Fruit fly (Drosophila melanogaster) whole organism, prepupa: Measurements from ENCODE around the gene ppl.

Experiments used
- Blimp-1 ChIP-seq: fragments of 200-800 bp; sonication (Bioruptor generic); optimal IDR thresholded peaks from 3 replicates; lab custom pipeline; 2017; ENCODE audit warnings: missing biosample characterization, missing genetic modification characterization, mild to moderate bottlenecking, moderate library complexity, missing genetic modification reagents
- CG11902 ChIP-seq: fragments of 200-800 bp; sonication (Bioruptor generic); optimal IDR thresholded peaks from 3 replicates; lab custom pipeline; 2016; ENCODE audit warnings: missing biosample characterization, missing genetic modification characterization
- CG15336 ChIP-seq: fragments of 200-800 bp; sonication (Bioruptor generic); IDR thresholded peaks from 2 replicates; pipeline ENCODE4 v1.3.6; 2022; ENCODE audit warnings: missing biosample characterization, missing genetic modification characterization
- CG1621 ChIP-seq: fragments of 200-800 bp; sonication (Bioruptor generic); optimal IDR thresholded peaks from 3 replicates; lab custom pipeline; 2018; ENCODE audit warnings: missing biosample characterization, mild to moderate bottlenecking, missing genetic modification characterization
- CG31627 ChIP-seq: fragments of 200-800 bp; sonication (Bioruptor generic); optimal IDR thresholded peaks from 3 replicates; lab custom pipeline; 2016; ENCODE audit warnings: missing biosample characterization, missing genetic modification characterization
- CG32006 ChIP-seq: fragments of 200-800 bp; sonication (Bioruptor generic); optimal IDR thresholded peaks from 3 replicates; lab custom pipeline; 2017; ENCODE audit warnings: missing biosample characterization, mild to moderate bottlenecking, missing genetic modification characterization
- CG34406 ChIP-seq: fragments of 200-800 bp; sonication (Bioruptor generic); optimal IDR thresholded peaks from 3 replicates; lab custom pipeline; 2016; ENCODE audit warnings: missing biosample characterization, missing genetic modification characterization
- CG3919 ChIP-seq: fragments of 200-800 bp; sonication (Bioruptor generic); optimal IDR thresholded peaks from 3 replicates; lab custom pipeline; 2016; ENCODE audit warnings: missing biosample characterization, missing genetic modification characterization
- CG6163 ChIP-seq: fragments of 200-800 bp; sonication (Bioruptor generic); IDR thresholded peaks from 3 replicates; pipeline ENCODE4 v1.3.6; 2022; ENCODE audit warnings: missing biosample characterization, missing genetic modification characterization
- CG6276 ChIP-seq: fragments of 200-800 bp; sonication (Bioruptor generic); optimal IDR thresholded peaks from 2 replicates; lab custom pipeline; 2017; ENCODE audit warnings: missing biosample characterization, mild to moderate bottlenecking, missing genetic modification characterization
- CG6792 ChIP-seq: fragments of 200-800 bp; sonication (Bioruptor generic); optimal IDR thresholded peaks from 3 replicates; lab custom pipeline; 2016; ENCODE audit warnings: missing biosample characterization, missing genetic modification characterization
- CG8119 ChIP-seq: fragments of 200-800 bp; sonication (Bioruptor generic); IDR thresholded peaks from 3 replicates; pipeline ENCODE4 v1.3.6; 2022; ENCODE audit warnings: missing biosample characterization, missing genetic modification characterization
- CG8632 ChIP-seq: fragments of 200-800 bp; sonication (Bioruptor generic); optimal IDR thresholded peaks from 3 replicates; lab custom pipeline; 2016; ENCODE audit warnings: missing biosample characterization, missing genetic modification characterization
- CG9139 ChIP-seq: fragments of 200-800 bp; sonication (Bioruptor generic); optimal IDR thresholded peaks from 3 replicates; lab custom pipeline; 2017; ENCODE audit warnings: missing biosample characterization, mild to moderate bottlenecking, missing genetic modification characterization
- Eip75B ChIP-seq: fragments of 200-800 bp; sonication (Bioruptor generic); optimal IDR thresholded peaks from 3 replicates; lab custom pipeline; 2016; ENCODE audit warnings: missing biosample characterization, missing genetic modification characterization
- Eip78C ChIP-seq: fragments of 200-800 bp; sonication (Bioruptor generic); peaks from one replicate; lab custom pipeline; 2016; ENCODE audit warnings: missing biosample characterization, missing genetic modification characterization
- Eip93F ChIP-seq: fragments of 200-800 bp; sonication (Bioruptor generic); optimal IDR thresholded peaks from 2 replicates; lab custom pipeline; 2016; ENCODE audit warnings: missing biosample characterization, mild to moderate bottlenecking, missing genetic modification characterization
- Ets21C ChIP-seq: fragments of 200-800 bp; sonication (Bioruptor generic); optimal IDR thresholded peaks from 3 replicates; lab custom pipeline; 2016; ENCODE audit warnings: missing biosample characterization, missing genetic modification characterization
- Ets96B ChIP-seq: fragments of 200-800 bp; optimal IDR thresholded peaks from 2 replicates; lab custom pipeline; 2019; ENCODE audit warnings: missing biosample characterization, mild to moderate bottlenecking, missing genetic modification characterization, moderate library complexity
- Hr39 ChIP-seq: fragments of 200-800 bp; sonication (Bioruptor generic); optimal IDR thresholded peaks from 2 replicates; lab custom pipeline; 2016; ENCODE audit warnings: missing biosample characterization, missing genetic modification characterization
- Lpt ChIP-seq: fragments of 200-800 bp; sonication (Bioruptor generic); optimal IDR thresholded peaks from 3 replicates; lab custom pipeline; 2016; ENCODE audit warnings: missing biosample characterization, missing genetic modification characterization
- OdsH ChIP-seq: fragments of 200-800 bp; sonication (Bioruptor generic); optimal IDR thresholded peaks from 3 replicates; lab custom pipeline; 2016; ENCODE audit warnings: missing biosample characterization, missing genetic modification characterization
- Smox ChIP-seq: fragments of 200-800 bp; sonication (Bioruptor generic); optimal IDR thresholded peaks from 3 replicates; lab custom pipeline; 2016; ENCODE audit warnings: missing biosample characterization, missing genetic modification characterization
- Sox102F ChIP-seq: fragments of 200-800 bp; sonication (Bioruptor generic); optimal IDR thresholded peaks from 2 replicates; lab custom pipeline; 2016; ENCODE audit warnings: missing biosample characterization, mild to moderate bottlenecking, missing genetic modification characterization
- Sox14 ChIP-seq: fragments of 200-800 bp; sonication (Bioruptor generic); optimal IDR thresholded peaks from 3 replicates; lab custom pipeline; 2016; ENCODE audit warnings: missing biosample characterization, missing genetic modification characterization
- Sox15 ChIP-seq: fragments of 200-800 bp; sonication (Bioruptor generic); optimal IDR thresholded peaks from 3 replicates; lab custom pipeline; 2016; ENCODE audit warnings: missing biosample characterization, missing genetic modification characterization
- achi ChIP-seq: fragments of 200-800 bp; sonication (Bioruptor generic); optimal IDR thresholded peaks from 3 replicates; lab custom pipeline; 2016; ENCODE audit warnings: missing biosample characterization, missing genetic modification characterization
- cyc ChIP-seq: fragments of 200-800 bp; sonication (Bioruptor generic); optimal IDR thresholded peaks from 3 replicates; lab custom pipeline; 2016; ENCODE audit warnings: missing biosample characterization, missing genetic modification characterization
- dac ChIP-seq: fragments of 200-800 bp; sonication (Bioruptor generic); optimal IDR thresholded peaks from 2 replicates; lab custom pipeline; 2017; ENCODE audit warnings: missing biosample characterization, mild to moderate bottlenecking, missing genetic modification characterization
- dsx ChIP-seq: fragments of 200-800 bp; optimal IDR thresholded peaks from 3 replicates; lab custom pipeline; 2019; ENCODE audit warnings: missing biosample characterization, mild to moderate bottlenecking, missing genetic modification characterization, moderate library complexity; ENCODE audit not compliant: poor library complexity, severe bottlenecking
- esn ChIP-seq: fragments of 200-800 bp; sonication (Bioruptor generic); optimal IDR thresholded peaks from 2 replicates; lab custom pipeline; 2016; ENCODE audit warnings: missing biosample characterization, mild to moderate bottlenecking, missing genetic modification characterization, moderate library complexity
- fkh ChIP-seq: fragments of 200-800 bp; sonication (Bioruptor generic); optimal IDR thresholded peaks from 3 replicates; lab custom pipeline; 2017; ENCODE audit warnings: missing biosample characterization, mild to moderate bottlenecking, missing genetic modification characterization, moderate library complexity
- lz ChIP-seq: fragments of 200-800 bp; sonication (Bioruptor generic); optimal IDR thresholded peaks from 3 replicates; lab custom pipeline; 2016; ENCODE audit warnings: missing biosample characterization, missing genetic modification characterization
- net ChIP-seq: fragments of 200-800 bp; sonication (Bioruptor generic); optimal IDR thresholded peaks from 3 replicates; lab custom pipeline; 2016; ENCODE audit warnings: missing biosample characterization, missing genetic modification characterization
- pdm3 ChIP-seq: fragments of 200-800 bp; sonication (Bioruptor generic); optimal IDR thresholded peaks from 3 replicates; lab custom pipeline; 2016; ENCODE audit warnings: missing biosample characterization, missing genetic modification characterization
- ss ChIP-seq, 2 experiments: fragments of 200-800 bp; sonication (Bioruptor generic); optimal IDR thresholded peaks; 2 replicates in 1 of 2; 3 replicates in 1 of 2; lab custom pipeline; 2017 to 2018; ENCODE audit warnings: mild to moderate bottlenecking in 2 of 2, missing biosample characterization in 2 of 2, missing genetic modification characterization in 2 of 2, moderate library complexity in 1 of 2
- svp ChIP-seq: fragments of 200-800 bp; sonication (Bioruptor generic); peaks from one replicate; lab custom pipeline; 2016; ENCODE audit warnings: missing biosample characterization, missing genetic modification characterization
- vri ChIP-seq: fragments of 200-800 bp; sonication (Bioruptor generic); optimal IDR thresholded peaks from 3 replicates; lab custom pipeline; 2016; ENCODE audit warnings: missing biosample characterization, mild to moderate bottlenecking, missing genetic modification characterization

The ppl gene

dm6 chr3L:21279876-21280566 is 1.3 kb downstream of the ppl start, which contains the start of gene AcCoAS (continued):
- TF ChIP-seq net (GFP tag; lab: Kevin White, UChicago), result peak; percentile 30
- TF ChIP-seq Blimp-1 (GFP tag; lab: Kevin White, UChicago), result no peak
- TF ChIP-seq Sox15 (GFP tag; lab: Kevin White, UChicago), result no peak
- peak; percentile 42 for TF ChIP-seq Eip75B (GFP tag; lab: Kevin White, UChicago)
- peak; percentile 54 for TF ChIP-seq CG6792 (GFP tag; lab: Kevin White, UChicago)
- TF ChIP-seq CG11902 (GFP tag; lab: Kevin White, UChicago), result no peak
- peak; percentile 25; the same call in 1 of the 2 replicates for TF ChIP-seq CG15336 (GFP tag; lab: Robert Waterston, UW)
- peak; percentile 12 for TF ChIP-seq Ets96B (tag; lab: Kevin White, UChicago)
- no peak for TF ChIP-seq CG9139 (GFP tag; lab: Kevin White, UChicago)
- no peak for TF ChIP-seq fkh (GFP tag; lab: Kevin White, UChicago)
- TF ChIP-seq Sox102F (GFP tag; lab: Kevin White, UChicago), result peak; percentile 52
- peak; percentile 22 for TF ChIP-seq dsx (GFP tag; lab: Kevin White, UChicago)

dm6 chr3L:21279168-21279567 is 2.1 kb downstream of the ppl start:
- no peak for TF ChIP-seq vri
- TF ChIP-seq svp (GFP tag; lab: Kevin White, UChicago), result peak; percentile 59

- no peak for TF ChIP-seq Eip93F
- TF ChIP-seq net (GFP tag; lab: Kevin White, UChicago), result no peak
- peak; percentile 74 for TF ChIP-seq svp (GFP tag; lab: Kevin White, UChicago)
- peak; percentile 70 for TF ChIP-seq vri
- no peak for TF ChIP-seq Sox15 (GFP tag; lab: Kevin White, UChicago)
- TF ChIP-seq Lpt (GFP tag; lab: Kevin White, UChicago), result no peak
- TF ChIP-seq, all 60 proteins: peak for 2
Observed at dm6 chr3L:21277897-21278530, 3.3 kb downstream of the ppl start.

- TF ChIP-seq esn (GFP tag; lab: Kevin White, UChicago) (peak; percentile 68), ss (GFP tag; optimal IDR thresholded peaks at IDR 0.05; lab: Kevin White, UChicago) (peak in 1 of 2 experiments; percentile 50), CG31627 (peak; percentile 42), Hr39 (GFP tag; lab: Kevin White, UChicago) (peak; percentile 62), Ets96B (tag; lab: Kevin White, UChicago) (no peak), fkh (GFP tag; lab: Kevin White, UChicago) (peak; percentile 81), cyc (peak; percentile 54), Sox15 (GFP tag; lab: Kevin White, UChicago) (peak; percentile 6), Eip75B (GFP tag; lab: Kevin White, UChicago) (peak; percentile 52), CG3919 (peak; percentile 23), CG11902 (GFP tag; lab: Kevin White, UChicago) (peak; percentile 1), CG8119 (GFP tag; lab: Robert Waterston, UW) (no peak), achi (GFP tag; lab: Kevin White, UChicago) (peak; percentile 28), CG6276 (no peak), CG34406 (peak; percentile 13), OdsH (GFP tag; lab: Kevin White, UChicago) (peak; percentile 7), Eip93F (no peak), pdm3 (peak; percentile 45), CG1621 (tag; lab: Kevin White, UChicago) (no peak), Eip78C (GFP tag; lab: Kevin White, UChicago) (peak; percentile 95), Sox14 (GFP tag; lab: Kevin White, UChicago) (peak; percentile 28), CG9139 (GFP tag; lab: Kevin White, UChicago) (no peak), dsx (GFP tag; lab: Kevin White, UChicago) (peak; percentile 20), CG32006 (GFP tag; lab: Kevin White, UChicago) (no peak), Smox (GFP tag; lab: Kevin White, UChicago) (peak; percentile 49), CG8632 (peak; percentile 8), CG6163 (GFP tag; lab: Robert Waterston, UW) (0 out of 3 replicates have a peak, but pooled peaks have one; percentile 18), Sox102F (GFP tag; lab: Kevin White, UChicago) (peak; percentile 41), dac (GFP tag; lab: Kevin White, UChicago) (no peak), Ets21C (peak; percentile 48), lz (GFP tag; lab: Kevin White, UChicago) (peak; percentile 51), Lpt (GFP tag; lab: Kevin White, UChicago) (no peak)
Observed at dm6 chr3L:21276296-21277257, 4.7 kb downstream of the ppl start.
